Fruit fly (Drosophila melanogaster) whole organism, embryonic: ENCODE measurements around the gene Eig71Eg.

Experiments
- CG10654 ChIP-seq: fragments of 200-800 bp; sonication (Bioruptor generic); optimal IDR thresholded peaks from 2 replicates; lab custom pipeline; 2016; ENCODE audit warnings: missing biosample characterization, missing genetic modification characterization
- CG11085 ChIP-seq: fragments of 200-800 bp; sonication (Bioruptor generic); IDR thresholded peaks from 2 replicates; pipeline ENCODE4 v1.3.6; 2022; ENCODE audit warnings: missing biosample characterization, missing genetic modification characterization
- CG11247 ChIP-seq: fragments of 200-800 bp; sonication (Bioruptor generic); IDR thresholded peaks from 2 replicates; pipeline ENCODE4 v1.3.6; 2022; ENCODE audit warnings: missing biosample characterization, missing genetic modification characterization
- CG11695 ChIP-seq: fragments of 200-800 bp; sonication (Bioruptor generic); IDR thresholded peaks from 3 replicates; pipeline ENCODE4 v1.3.6; 2022; ENCODE audit warnings: missing biosample characterization, missing genetic modification characterization
- CG13296 ChIP-seq: fragments of 200-800 bp; sonication (Bioruptor generic); optimal IDR thresholded peaks from 3 replicates; lab custom pipeline; 2018; ENCODE audit warnings: missing biosample characterization, mild to moderate bottlenecking, missing genetic modification characterization
- CG13624 ChIP-seq: fragments of 200-800 bp; sonication (Bioruptor generic); optimal IDR thresholded peaks from 2 replicates; lab custom pipeline; 2016; ENCODE audit warnings: missing biosample characterization, missing genetic modification characterization
- CG16815 ChIP-seq: fragments of 200-800 bp; sonication (Bioruptor generic); optimal IDR thresholded peaks from 3 replicates; lab custom pipeline; 2017; ENCODE audit warnings: missing biosample characterization, mild to moderate bottlenecking, missing genetic modification characterization
- CG18262 ChIP-seq: fragments of 200-800 bp; optimal IDR thresholded peaks from 3 replicates; lab custom pipeline; 2019; ENCODE audit warnings: missing biosample characterization, mild to moderate bottlenecking, missing genetic modification characterization, moderate library complexity
- CG18619 ChIP-seq: fragments of 200-800 bp; sonication (Bioruptor generic); optimal IDR thresholded peaks from 3 replicates; lab custom pipeline; 2017; ENCODE audit warnings: missing biosample characterization, mild to moderate bottlenecking, missing genetic modification characterization
- CG2712 ChIP-seq: fragments of 200-800 bp; optimal IDR thresholded peaks from 3 replicates; lab custom pipeline; 2019; ENCODE audit warnings: missing biosample characterization, mild to moderate bottlenecking, missing genetic modification characterization, moderate library complexity
- CG31441 ChIP-seq: fragments of 200-800 bp; sonication (Bioruptor generic); IDR thresholded peaks from 2 replicates; pipeline ENCODE4 v1.3.6; 2022; ENCODE audit warnings: missing biosample characterization, missing genetic modification characterization
- CG4282 ChIP-seq: fragments of 200-800 bp; sonication (Bioruptor generic); optimal IDR thresholded peaks from 2 replicates; lab custom pipeline; 2016; ENCODE audit warnings: missing biosample characterization, missing genetic modification characterization
- CG4424 ChIP-seq: fragments of 200-800 bp; sonication (Bioruptor generic); optimal IDR thresholded peaks from 3 replicates; lab custom pipeline; 2016; ENCODE audit warnings: missing biosample characterization, missing genetic modification characterization
- CG4617 ChIP-seq: fragments of 200-800 bp; sonication (Bioruptor generic); optimal IDR thresholded peaks from 3 replicates; lab custom pipeline; 2016; ENCODE audit warnings: missing biosample characterization, missing genetic modification characterization, borderline replicate concordance
- CG4707 ChIP-seq: fragments of 200-800 bp; sonication (Bioruptor generic); optimal IDR thresholded peaks from 2 replicates; lab custom pipeline; 2018; ENCODE audit warnings: missing biosample characterization, mild to moderate bottlenecking, missing genetic modification characterization, moderate library complexity
- CG8281 ChIP-seq: fragments of 200-800 bp; sonication (Bioruptor generic); optimal IDR thresholded peaks from 2 replicates; lab custom pipeline; 2018; ENCODE audit warnings: missing biosample characterization, mild to moderate bottlenecking, missing genetic modification characterization, moderate library complexity
- D ChIP-seq, 2 experiments: fragments of 200-800 bp in 1 of 2; fragments of >200 bp in 1 of 2; sonication (Bioruptor generic) in 1 of 2; optimal IDR thresholded peaks; 2 replicates in 1 of 2; 3 replicates in 1 of 2; lab custom pipeline; 2017; ENCODE audit warnings: mild to moderate bottlenecking in 1 of 2, missing biosample characterization in 1 of 2, missing genetic modification characterization in 1 of 2, missing genetic modification reagents in 1 of 2
- ERR ChIP-seq: fragments of 200-800 bp; sonication (Bioruptor generic); optimal IDR thresholded peaks from 2 replicates; lab custom pipeline; 2016; ENCODE audit warnings: missing biosample characterization, missing genetic modification characterization
- Hmr ChIP-seq: fragments of 200-800 bp; sonication (Bioruptor generic); optimal IDR thresholded peaks from 3 replicates; lab custom pipeline; 2017; ENCODE audit warnings: mild to moderate bottlenecking, missing biosample characterization, missing genetic modification reagents, missing genetic modification characterization
- Hr51 ChIP-seq, 2 experiments: fragments of 200-800 bp; sonication (Bioruptor generic); optimal IDR thresholded peaks; 2 replicates in 1 of 2; 3 replicates in 1 of 2; lab custom pipeline; 2016 to 2018; ENCODE audit warnings: missing biosample characterization in 2 of 2, missing genetic modification characterization in 2 of 2, mild to moderate bottlenecking in 1 of 2, moderate library complexity in 1 of 2
- Hr78 ChIP-seq, 2 experiments: fragments of 200-800 bp in 1 of 2; fragments of >200 bp in 1 of 2; sonication (Bioruptor generic) in 1 of 2; optimal IDR thresholded peaks; 2 replicates each; lab custom pipeline; 2017 to 2019; ENCODE audit warnings: missing biosample characterization in 2 of 2, missing genetic modification characterization in 2 of 2, mild to moderate bottlenecking in 1 of 2, moderate library complexity in 1 of 2
- Max ChIP-seq: fragments of 200-800 bp; sonication (Bioruptor generic); optimal IDR thresholded peaks from 2 replicates; lab custom pipeline; 2016; ENCODE audit warnings: missing biosample characterization, mild to moderate bottlenecking, missing genetic modification characterization
- Med ChIP-seq: fragments of 200-800 bp; sonication (Bioruptor generic); peaks from one replicate; lab custom pipeline; 2016; ENCODE audit warnings: missing biosample characterization, missing genetic modification characterization, mild to moderate bottlenecking, inconsistent platforms, moderate library complexity
- NfI ChIP-seq: fragments of 200-800 bp; sonication (Bioruptor generic); optimal IDR thresholded peaks from 3 replicates; lab custom pipeline; 2018; ENCODE audit warnings: missing biosample characterization, mild to moderate bottlenecking, missing genetic modification characterization, moderate library complexity
- PHDP ChIP-seq: fragments of 200-800 bp; sonication (Bioruptor generic); optimal IDR thresholded peaks from 3 replicates; lab custom pipeline; 2018; ENCODE audit warnings: missing biosample characterization, mild to moderate bottlenecking, missing genetic modification characterization, moderate library complexity
- Sin3A ChIP-seq: fragments of >200 bp; optimal IDR thresholded peaks from 2 replicates; lab custom pipeline; 2018
- Sox100B ChIP-seq: fragments of 200-800 bp; sonication (Bioruptor generic); optimal IDR thresholded peaks from 3 replicates; lab custom pipeline; 2018; ENCODE audit warnings: missing biosample characterization, mild to moderate bottlenecking, missing genetic modification characterization
- aop ChIP-seq: fragments of 200-800 bp; sonication (Bioruptor generic); IDR thresholded peaks from 2 replicates; pipeline ENCODE4 v1.3.6; 2022; ENCODE audit warnings: missing biosample characterization, missing genetic modification characterization
- ara ChIP-seq: fragments of 200-800 bp; sonication (Bioruptor generic); IDR thresholded peaks from 2 replicates; pipeline ENCODE4 v1.3.6; 2022; ENCODE audit warnings: missing biosample characterization, missing genetic modification characterization
- danr ChIP-seq: fragments of 200-800 bp; sonication (Bioruptor generic); IDR thresholded peaks from 2 replicates; pipeline ENCODE4 v1.3.6; 2022; ENCODE audit warnings: missing biosample characterization, missing genetic modification characterization
- dmrt99B ChIP-seq: fragments of 200-800 bp; sonication (Bioruptor generic); optimal IDR thresholded peaks from 2 replicates; lab custom pipeline; 2018; ENCODE audit warnings: missing biosample characterization, mild to moderate bottlenecking, missing genetic modification characterization, moderate library complexity
- dpn ChIP-seq, 2 experiments: fragments of 200-800 bp; sonication (Bioruptor generic); optimal IDR thresholded peaks; 3 replicates each; lab custom pipeline; 2016; ENCODE audit warnings: missing biosample characterization in 2 of 2, missing genetic modification characterization in 2 of 2
- ewg ChIP-seq: fragments of 200-800 bp; sonication (Bioruptor generic); optimal IDR thresholded peaks from 3 replicates; lab custom pipeline; 2017; ENCODE audit warnings: mild to moderate bottlenecking, missing biosample characterization, missing genetic modification reagents, missing genetic modification characterization
- gfzf ChIP-seq: fragments of 200-800 bp; sonication (Bioruptor generic); optimal IDR thresholded peaks from 2 replicates; lab custom pipeline; 2016; ENCODE audit warnings: missing biosample characterization, mild to moderate bottlenecking, missing genetic modification characterization, moderate library complexity
- hth ChIP-seq: fragments of >200 bp; optimal IDR thresholded peaks from 2 replicates; lab custom pipeline; 2017; ENCODE audit warnings: inconsistent platforms
- ind ChIP-seq: fragments of 200-800 bp; sonication (Bioruptor generic); optimal IDR thresholded peaks from 3 replicates; lab custom pipeline; 2016; ENCODE audit warnings: missing biosample characterization, missing genetic modification characterization
- jigr1 ChIP-seq: fragments of 200-800 bp; sonication (Bioruptor generic); IDR thresholded peaks from 3 replicates; pipeline ENCODE4 v1.3.6; 2022; ENCODE audit warnings: missing biosample characterization, missing genetic modification characterization
- ken ChIP-seq: fragments of 200-800 bp; sonication (Bioruptor generic); IDR thresholded peaks from 3 replicates; pipeline ENCODE4 v1.3.6; 2022; ENCODE audit warnings: missing biosample characterization, missing genetic modification characterization
- lab ChIP-seq: fragments of 200-800 bp; sonication (Bioruptor generic); optimal IDR thresholded peaks from 3 replicates; lab custom pipeline; 2017; ENCODE audit warnings: missing biosample characterization, missing genetic modification characterization, mild to moderate bottlenecking, moderate library complexity, missing genetic modification reagents
- lbe ChIP-seq: fragments of 200-800 bp; sonication (Bioruptor generic); optimal IDR thresholded peaks from 2 replicates; lab custom pipeline; 2016; ENCODE audit warnings: missing biosample characterization, mild to moderate bottlenecking, missing genetic modification characterization
- oc ChIP-seq: fragments of 200-800 bp; sonication (Bioruptor generic); optimal IDR thresholded peaks from 2 replicates; lab custom pipeline; 2018; ENCODE audit warnings: missing biosample characterization, mild to moderate bottlenecking, missing genetic modification characterization, moderate library complexity
- otp ChIP-seq: fragments of 200-800 bp; sonication (Bioruptor generic); IDR thresholded peaks from 3 replicates; pipeline ENCODE4, ENCODE4 v1.3.6; 2022; ENCODE audit warnings: missing biosample characterization, missing genetic modification characterization
- row ChIP-seq: fragments of 200-800 bp; sonication (Bioruptor generic); IDR thresholded peaks from 3 replicates; pipeline ENCODE4 v1.3.6; 2022; ENCODE audit warnings: missing biosample characterization, missing genetic modification characterization
- run ChIP-seq: fragments of 200-800 bp; sonication (Bioruptor generic); optimal IDR thresholded peaks from 3 replicates; lab custom pipeline; 2018; ENCODE audit warnings: missing biosample characterization, mild to moderate bottlenecking, missing genetic modification characterization
- sd ChIP-seq: fragments of 200-800 bp; sonication (Bioruptor generic); optimal IDR thresholded peaks from 3 replicates; lab custom pipeline; 2018; ENCODE audit warnings: missing biosample characterization, mild to moderate bottlenecking, missing genetic modification characterization, moderate library complexity
- sens ChIP-seq: fragments of 200-800 bp; sonication (Bioruptor generic); peaks from one replicate; lab custom pipeline; 2016; ENCODE audit warnings: missing biosample characterization, missing genetic modification characterization
- sqz ChIP-seq: fragments of 200-800 bp; sonication (Bioruptor generic); optimal IDR thresholded peaks from 3 replicates; lab custom pipeline; 2018; ENCODE audit warnings: missing biosample characterization, mild to moderate bottlenecking, missing genetic modification characterization
- tin ChIP-seq: fragments of 200-800 bp; sonication (Bioruptor generic); optimal IDR thresholded peaks from 3 replicates; lab custom pipeline; 2016; ENCODE audit warnings: missing biosample characterization, missing genetic modification characterization
- unpg ChIP-seq: fragments of 200-800 bp; sonication (Bioruptor generic); optimal IDR thresholded peaks from 3 replicates; lab custom pipeline; 2018; ENCODE audit warnings: missing biosample characterization, mild to moderate bottlenecking, missing genetic modification characterization, moderate library complexity
- yki ChIP-seq: fragments of >200 bp; optimal IDR thresholded peaks from 3 replicates; lab custom pipeline; 2018

Gene Eig71Eg

dm6 chr3L:15692794-15693532, 35.5 kb downstream of the Eig71Eg start (continued):
- TF ChIP-seq jigr1 (no peak), hth (lab: Kevin White, UChicago) (no peak), CG2712 (peak; percentile 68), run (tag; lab: Kevin White, UChicago) (peak; percentile 0), CG10654 (GFP tag; lab: Kevin White, UChicago) (no peak), CG4617 (GFP tag; lab: Kevin White, UChicago) (no peak), ara (GFP tag; lab: Robert Waterston, UW) (no peak), ERR (no peak), CG11085 (GFP tag; lab: Robert Waterston, UW) (no peak), lbe (no peak), CG13624 (GFP tag; lab: Kevin White, UChicago) (no peak), CG8281 (tag; lab: Kevin White, UChicago) (no peak), CG18262 (tag; lab: Kevin White, UChicago) (peak; percentile 81), dmrt99B (tag; lab: Kevin White, UChicago) (peak; percentile 49), unpg (no peak), CG4707 (GFP tag; lab: Kevin White, UChicago) (no peak), CG16815 (GFP tag; lab: Kevin White, UChicago) (peak; percentile 20), Hr78 (GFP tag; optimal IDR thresholded peaks at IDR 0.05; lab: Kevin White, UChicago) (no peak), CG31441 (GFP tag; lab: Robert Waterston, UW) (peak; percentile 63), CG4424 (GFP tag; lab: Kevin White, UChicago) (peak; percentile 66), tin (GFP tag; lab: Kevin White, UChicago) (peak; percentile 19), CG11695 (GFP tag; lab: Robert Waterston, UW) (no peak), yki (lab: Kevin White, UChicago) (no peak), aop (GFP tag; lab: Robert Waterston, UW) (no peak), danr (GFP tag; lab: Robert Waterston, UW) (no peak), Sox100B (GFP tag; lab: Kevin White, UChicago) (peak; percentile 77)

- TF ChIP-seq yki (lab: Kevin White, UChicago) (no peak), row (GFP tag; lab: Robert Waterston, UW) (peak; percentile 33; the same call in 1 of the 3 replicates), PHDP (tag; lab: Kevin White, UChicago) (peak; percentile 12), CG18619 (peak; percentile 5), ken (GFP tag; lab: Robert Waterston, UW) (no peak), oc (tag; lab: Kevin White, UChicago) (peak; percentile 48), CG13296 (GFP tag; lab: Kevin White, UChicago) (peak; percentile 38), otp (GFP tag; lab: Robert Waterston, UW) (0 out of 3 replicates have a peak, but pooled peaks have one; percentile 43), Hr51 (GFP tag; optimal IDR thresholded peaks at IDR 0.05; lab: Kevin White, UChicago) (peak in 1 of 2 experiments; percentile 7), sd (tag; lab: Kevin White, UChicago) (peak; percentile 19), gfzf (no peak), CG4282 (no peak), lab (peak; percentile 21), sqz (GFP tag; lab: Kevin White, UChicago) (peak; percentile 21), Sin3A (no peak), Max (GFP tag; lab: Kevin White, UChicago) (no peak), sens (GFP tag; lab: Kevin White, UChicago) (peak; percentile 65), Hmr (GFP tag; lab: Kevin White, UChicago) (peak; percentile 9), ewg (GFP tag; lab: Kevin White, UChicago) (no peak), Med (GFP tag; lab: Kevin White, UChicago) (peak; percentile 59), CG11247 (GFP tag; lab: Robert Waterston, UW) (no peak), ind (GFP tag; lab: Kevin White, UChicago) (no peak), dpn (GFP tag; optimal IDR thresholded peaks at IDR 0.05; lab: Kevin White, UChicago) (peak in 1 of 2 experiments; percentile 7), D (optimal IDR thresholded peaks at IDR 0.05; lab: Kevin White, UChicago) (no peak), D (GFP tag; optimal IDR thresholded peaks at IDR 0.05; lab: Kevin White, UChicago) (no peak), NfI (no peak)
These were observed 37.0 kb downstream of the Eig71Eg start for dm6 chr3L:15694406-15694805.
